Fruit fly (Drosophila melanogaster): ENCODE data around the gene Task7.
A peak's percentile ranks its signal among the peaks of the same experiment; 100 is the strongest.

Task7 gene

DNA sequence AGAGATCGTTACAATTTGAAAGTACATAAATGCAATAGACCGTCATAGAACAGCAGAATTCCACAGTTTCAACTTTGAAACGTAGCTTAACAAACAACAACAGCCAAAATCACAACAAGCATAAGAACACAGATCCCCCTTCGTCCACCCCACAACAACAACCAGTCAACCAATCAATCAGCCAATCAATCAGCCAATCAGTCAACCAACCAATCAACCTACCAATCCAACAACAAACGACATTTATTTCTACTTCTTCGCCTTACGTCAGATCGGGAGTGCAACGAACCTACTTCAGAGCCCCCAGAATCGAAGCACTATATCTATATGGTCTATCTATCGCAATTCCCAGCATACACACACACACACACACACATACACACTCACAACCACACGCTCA, 38.6 kb upstream of the Task7 start (continued):
- TF ChIP-seq CG6791 (GFP tag; IDR thresholded peaks at IDR 0.05; ENCODE audit: partially characterized antibody), result no peak
- peak; percentile 72 for TF ChIP-seq cg (GFP tag; optimal IDR thresholded peaks at IDR 0.05)
- TF ChIP-seq ci (GFP tag; IDR thresholded peaks at IDR 0.05), result peak; percentile 37; the same call in 1 of the 3 replicates
- TF ChIP-seq disco-r (GFP tag; optimal IDR thresholded peaks at IDR 0.05), result no peak
- TF ChIP-seq eve (GFP tag; optimal IDR thresholded peaks at IDR 0.05), result peak in 1 of 2 experiments; percentile 49
- TF ChIP-seq Lhr (GFP tag; optimal IDR thresholded peaks at IDR 0.05), result no peak
- no peak for TF ChIP-seq CG31224 (GFP tag; IDR thresholded peaks at IDR 0.05)
- TF ChIP-seq CG11398 (GFP tag; optimal IDR thresholded peaks at IDR 0.05), result no peak
- peak; percentile 97 for TF ChIP-seq CG8281 (tag; optimal IDR thresholded peaks at IDR 0.05)
- no peak for TF ChIP-seq CG30403 (GFP tag; optimal IDR thresholded peaks at IDR 0.05)
- no peak for TF ChIP-seq Stat92E (GFP tag; optimal IDR thresholded peaks at IDR 0.05)
- 0 out of 2 replicates have a peak, but pooled peaks have one; percentile 11 for TF ChIP-seq Atf6 (GFP tag; IDR thresholded peaks at IDR 0.05)
- TF ChIP-seq luna (GFP tag; optimal IDR thresholded peaks at IDR 0.05), result peak; percentile 7
- no peak for TF ChIP-seq Side (GFP tag; optimal IDR thresholded peaks at IDR 0.05)
- no peak for TF ChIP-seq CoRest (tag; optimal IDR thresholded peaks at IDR 0.05)
- no peak for TF ChIP-seq her (GFP tag; optimal IDR thresholded peaks at IDR 0.05)
- no peak for TF ChIP-seq CG11093 (GFP tag; IDR thresholded peaks at IDR 0.05)
- no peak for TF ChIP-seq CG12659 (GFP tag; optimal IDR thresholded peaks at IDR 0.05)
- no peak for TF ChIP-seq ato (GFP tag; IDR thresholded peaks at IDR 0.05; ENCODE audit: partially characterized antibody)
- no peak for TF ChIP-seq CG13123 (GFP tag; optimal IDR thresholded peaks at IDR 0.05)
- TF ChIP-seq HmgZ (tag; optimal IDR thresholded peaks at IDR 0.05), result no peak
- no peak for TF ChIP-seq CG4617 (GFP tag; optimal IDR thresholded peaks at IDR 0.05; ENCODE audit: borderline replicate concordance)
- TF ChIP-seq Poxn (GFP tag; IDR thresholded peaks at IDR 0.05), result no peak
- no peak for TF ChIP-seq kni (GFP tag; optimal IDR thresholded peaks at IDR 0.05)
- no peak for TF ChIP-seq CG17385 (GFP tag; optimal IDR thresholded peaks at IDR 0.05)
- no peak for TF ChIP-seq CG7271 (tag; optimal IDR thresholded peaks at IDR 0.05)
- no peak for TF ChIP-seq Ssrp (tag; optimal IDR thresholded peaks at IDR 0.05)
- peak; percentile 26 for TF ChIP-seq CG13894 (tag; optimal IDR thresholded peaks at IDR 0.05)
- peak in 1 of 2 experiments; percentile 13 for TF ChIP-seq Pdp1 (GFP tag; optimal IDR thresholded peaks at IDR 0.05)
- no peak for TF ChIP-seq CG34422 (GFP tag; IDR thresholded peaks at IDR 0.05)
- TF ChIP-seq CG43689 (GFP tag; IDR thresholded peaks at IDR 0.05), result no peak
- TF ChIP-seq HLH4C (GFP tag; IDR thresholded peaks at IDR 0.05; ENCODE audit: partially characterized antibody), result no peak
- no peak for TF ChIP-seq crp (GFP tag; optimal IDR thresholded peaks at IDR 0.05)
- TF ChIP-seq CG1832 (GFP tag; optimal IDR thresholded peaks at IDR 0.05), result no peak
- TF ChIP-seq Oli (tag; optimal IDR thresholded peaks at IDR 0.05), result no peak
- no peak for TF ChIP-seq D (optimal IDR thresholded peaks at IDR 0.05)
- no peak for TF ChIP-seq D (GFP tag; optimal IDR thresholded peaks at IDR 0.05)
- TF ChIP-seq zen2 (GFP tag; IDR thresholded peaks at IDR 0.05; ENCODE audit: partially characterized antibody), result 0 out of 3 replicates have a peak, but pooled peaks have one; percentile 22
- no peak for TF ChIP-seq Eip74EF (GFP tag; optimal IDR thresholded peaks at IDR 0.05)
- no peak for TF ChIP-seq CG9727 (GFP tag; optimal IDR thresholded peaks at IDR 0.05)
- TF ChIP-seq E2f1 (GFP tag; IDR thresholded peaks at IDR 0.05), result no peak
- TF ChIP-seq esg (GFP tag; conservative IDR thresholded peaks at IDR 0.05), result no peak
- no peak for TF ChIP-seq CG12769 (tag; optimal IDR thresholded peaks at IDR 0.05)
- no peak for TF ChIP-seq CG7928 (GFP tag; optimal IDR thresholded peaks at IDR 0.05)
- no peak for TF ChIP-seq abd-A (tag; optimal IDR thresholded peaks at IDR 0.05)
- TF ChIP-seq Bteb2 (GFP tag; optimal IDR thresholded peaks at IDR 0.05), result no peak
- no peak for TF ChIP-seq HHEX (GFP tag; optimal IDR thresholded peaks at IDR 0.05)
- no peak for TF ChIP-seq CG11560 (tag; IDR thresholded peaks at IDR 0.05)
- TF ChIP-seq CG10366 (GFP tag; IDR thresholded peaks at IDR 0.05), result no peak
- no peak for TF ChIP-seq CG17802 (tag; optimal IDR thresholded peaks at IDR 0.05)

Measured in whole organism, embryonic.